In genomic region chr3L:6458725-6459124, dm6 we compare ENCODE assay signal across 3 fruit fly cellular contexts.
A peak's percentile ranks its signal among the peaks of the same experiment; 100 is the strongest.
TF ChIP-seq lines count a peak whose summit lies in the region.

No protein-coding gene starts in this region.

TF ChIP-seq in whole organism, prepupa, 60 proteins besides CTCF, POLR2A, EP300 and RAD21 (continues in another document):
- TF ChIP-seq pdm3 (GFP tag; optimal IDR thresholded peaks at IDR 0.05; lab: Kevin White, UChicago) (peak; percentile 53), fkh (GFP tag; optimal IDR thresholded peaks at IDR 0.05; lab: Kevin White, UChicago) (no peak), Hr38 (GFP tag; optimal IDR thresholded peaks at IDR 0.05; lab: Kevin White, UChicago) (no peak), CG8119 (GFP tag; IDR thresholded peaks at IDR 0.05; lab: Robert Waterston, UW) (peak; percentile 70), Sox15 (GFP tag; optimal IDR thresholded peaks at IDR 0.05; lab: Kevin White, UChicago) (no peak), CG3919 (GFP tag; optimal IDR thresholded peaks at IDR 0.05; lab: Kevin White, UChicago) (peak; percentile 49), spab (GFP tag; optimal IDR thresholded peaks at IDR 0.05; lab: Kevin White, UChicago) (peak; percentile 62), CG6808 (GFP tag; optimal IDR thresholded peaks at IDR 0.05; lab: Kevin White, UChicago) (peak; percentile 70), dsx (GFP tag; optimal IDR thresholded peaks at IDR 0.05; lab: Kevin White, UChicago; ENCODE audit: poor library complexity, severe bottlenecking) (peak; percentile 66), CG11294 (GFP tag; IDR thresholded peaks at IDR 0.05; lab: Robert Waterston, UW) (no peak), CG4318 (GFP tag; optimal IDR thresholded peaks at IDR 0.05; lab: Kevin White, UChicago) (no peak), Blimp-1 (GFP tag; optimal IDR thresholded peaks at IDR 0.05; lab: Kevin White, UChicago) (no peak), CG31627 (GFP tag; optimal IDR thresholded peaks at IDR 0.05; lab: Kevin White, UChicago) (no peak), Eip75B (GFP tag; optimal IDR thresholded peaks at IDR 0.05; lab: Kevin White, UChicago) (peak; percentile 27), esn (GFP tag; optimal IDR thresholded peaks at IDR 0.05; lab: Kevin White, UChicago) (peak; percentile 51), svp (GFP tag; lab: Kevin White, UChicago) (peak; percentile 70), CG8319 (GFP tag; optimal IDR thresholded peaks at IDR 0.05; lab: Kevin White, UChicago) (no peak), fd59A (GFP tag; optimal IDR thresholded peaks at IDR 0.05; lab: Kevin White, UChicago) (peak; percentile 32), topi (GFP tag; optimal IDR thresholded peaks at IDR 0.05; lab: Kevin White, UChicago) (no peak), CG9139 (GFP tag; optimal IDR thresholded peaks at IDR 0.05; lab: Kevin White, UChicago) (no peak), acj6 (GFP tag; optimal IDR thresholded peaks at IDR 0.05; lab: Kevin White, UChicago) (peak; percentile 43), Lpt (GFP tag; optimal IDR thresholded peaks at IDR 0.05; lab: Kevin White, UChicago) (peak; percentile 20), CG15336 (GFP tag; IDR thresholded peaks at IDR 0.05; lab: Robert Waterston, UW) (peak; percentile 61), CG11762 (GFP tag; optimal IDR thresholded peaks at IDR 0.05; lab: Kevin White, UChicago; ENCODE audit: insufficient read depth) (peak; percentile 49), CG8632 (GFP tag; optimal IDR thresholded peaks at IDR 0.05; lab: Kevin White, UChicago) (peak; percentile 62), Hr39 (GFP tag; optimal IDR thresholded peaks at IDR 0.05; lab: Kevin White, UChicago) (peak; percentile 0), ss (GFP tag; optimal IDR thresholded peaks at IDR 0.05; lab: Kevin White, UChicago) (peak; percentile 0 to 61), Ets21C (GFP tag; optimal IDR thresholded peaks at IDR 0.05; lab: Kevin White, UChicago) (no peak), CG7368 (GFP tag; optimal IDR thresholded peaks at IDR 0.05; lab: Kevin White, UChicago) (no peak), dac (GFP tag; optimal IDR thresholded peaks at IDR 0.05; lab: Kevin White, UChicago) (no peak), CG34406 (GFP tag; optimal IDR thresholded peaks at IDR 0.05; lab: Kevin White, UChicago) (peak; percentile 41)

TF ChIP-seq in whole organism, pupa, 21 proteins besides CTCF, POLR2A, EP300 and RAD21:
- peak; percentile 17 for TF ChIP-seq CG13204 (GFP tag; optimal IDR thresholded peaks at IDR 0.05; lab: Kevin White, UChicago)
- TF ChIP-seq CG32121 (GFP tag; IDR thresholded peaks at IDR 0.05; lab: Robert Waterston, UW): peak; percentile 16; the same call in 1 of the 2 replicates
- TF ChIP-seq CG15710 (tag; optimal IDR thresholded peaks at IDR 0.05; lab: Kevin White, UChicago): peak; percentile 76
- peak; percentile 78 for TF ChIP-seq CG8159 (tag; optimal IDR thresholded peaks at IDR 0.05; lab: Kevin White, UChicago)
- TF ChIP-seq CG17806 (tag; optimal IDR thresholded peaks at IDR 0.05; lab: Kevin White, UChicago): peak; percentile 77
- TF ChIP-seq EcR (GFP tag; optimal IDR thresholded peaks at IDR 0.05; lab: Kevin White, UChicago): no peak
- no peak for TF ChIP-seq Ets98B (GFP tag; IDR thresholded peaks at IDR 0.05; lab: Robert Waterston, UW)
- TF ChIP-seq CG8301 (tag; optimal IDR thresholded peaks at IDR 0.05; lab: Kevin White, UChicago): peak; percentile 48
- peak; percentile 60 for TF ChIP-seq Pif1A (GFP tag; optimal IDR thresholded peaks at IDR 0.05; lab: Kevin White, UChicago)
- no peak for TF ChIP-seq CG10348 (GFP tag; IDR thresholded peaks at IDR 0.05; lab: Robert Waterston, UW)
- peak; percentile 63 for TF ChIP-seq CG34367 (tag; optimal IDR thresholded peaks at IDR 0.05; lab: Kevin White, UChicago)
- peak; percentile 56 for TF ChIP-seq D1 (tag; optimal IDR thresholded peaks at IDR 0.05; lab: Kevin White, UChicago)
- TF ChIP-seq CG12605 (GFP tag; IDR thresholded peaks at IDR 0.05; lab: Robert Waterston, UW): no peak
- TF ChIP-seq Pif1B (GFP tag; optimal IDR thresholded peaks at IDR 0.05; lab: Kevin White, UChicago): peak; percentile 28
- TF ChIP-seq CG9948 (tag; optimal IDR thresholded peaks at IDR 0.05; lab: Kevin White, UChicago): peak; percentile 78
- no peak for TF ChIP-seq CG4496 (GFP tag; IDR thresholded peaks at IDR 0.05; lab: Robert Waterston, UW)
- peak; percentile 40 for TF ChIP-seq gl (tag; optimal IDR thresholded peaks at IDR 0.05; lab: Kevin White, UChicago)
- TF ChIP-seq CG14655 (GFP tag; optimal IDR thresholded peaks at IDR 0.05; lab: Kevin White, UChicago): peak; percentile 68
- TF ChIP-seq Snoo (tag; optimal IDR thresholded peaks at IDR 0.05; lab: Kevin White, UChicago): no peak
- TF ChIP-seq fd96Ca (GFP tag; IDR thresholded peaks at IDR 0.05; lab: Robert Waterston, UW): no peak
- TF ChIP-seq rn (GFP tag; IDR thresholded peaks at IDR 0.05; lab: Robert Waterston, UW): no peak

TF ChIP-seq in whole organism, wandering third instar larva, 38 proteins besides CTCF, POLR2A, EP300 and RAD21:
- TF ChIP-seq fru (GFP tag; optimal IDR thresholded peaks at IDR 0.05; lab: Kevin White, UChicago) (peak; percentile 18), jim (GFP tag; optimal IDR thresholded peaks at IDR 0.05; lab: Kevin White, UChicago) (no peak), GATAd (GFP tag; optimal IDR thresholded peaks at IDR 0.05; lab: Kevin White, UChicago) (no peak)

Comparison
In these comparisons a context has a peak if more than half of its experiments do, and no peak if none do; other contexts are left out.
1. Of the 1 proteins assayed by ChIP-seq in both whole organism, prepupa and whole organism, wandering third instar larva: peak only in whole organism, prepupa: OdsH; only in whole organism, wandering third instar larva: none; in both: none; in neither: 0.